Worm (Caenorhabditis elegans) whole organism, mixed stage, embryonic: ENCODE data around the gene dpy-6.

ENCODE experiments used
- M03D4.4 ChIP-seq: sonication (generic microtip); optimal IDR thresholded peaks from 2 replicates; lab custom pipeline; 2017; ENCODE audit warnings: mild to moderate bottlenecking, missing genetic modification characterization, missing compliant biosample characterization
- bed-3 ChIP-seq: fragments of 200-800 bp; sonication (Bioruptor generic); optimal IDR thresholded peaks from 3 replicates; lab custom pipeline; 2018; ENCODE audit warnings: mild to moderate bottlenecking, missing genetic modification characterization, moderate library complexity, missing compliant biosample characterization
- blmp-1 ChIP-seq: fragments of 150-350 bp; optimal IDR thresholded peaks from 2 replicates; lab custom pipeline; 2014; ENCODE audit warnings: missing biosample characterization, missing genetic modification characterization
- ceh-39 ChIP-seq: fragments of 150-350 bp; optimal IDR thresholded peaks from 2 replicates; lab custom pipeline; 2014; ENCODE audit warnings: missing biosample characterization, missing genetic modification characterization
- ceh-43 ChIP-seq: fragments of 200-800 bp; sonication (Bioruptor generic); optimal IDR thresholded peaks from 2 replicates; lab custom pipeline; 2018; ENCODE audit warnings: mild to moderate bottlenecking, missing genetic modification characterization, moderate library complexity, missing compliant biosample characterization
- ceh-83 ChIP-seq: fragments of 200-800 bp; sonication (Bioruptor generic); optimal IDR thresholded peaks from 2 replicates; lab custom pipeline; 2018; ENCODE audit warnings: mild to moderate bottlenecking, missing genetic modification characterization, missing compliant biosample characterization
- ces-1 ChIP-seq: fragments of 150-350 bp; optimal IDR thresholded peaks from 2 replicates; lab custom pipeline; 2014; ENCODE audit warnings: missing biosample characterization, missing genetic modification reagents, missing genetic modification characterization
- drap-1 ChIP-seq: fragments of 200-800 bp; sonication (Bioruptor generic); optimal IDR thresholded peaks from 3 replicates; lab custom pipeline; 2018; ENCODE audit warnings: mild to moderate bottlenecking, missing genetic modification characterization, missing compliant biosample characterization
- elt-1 ChIP-seq: sonication (generic microtip); optimal IDR thresholded peaks from 2 replicates; lab custom pipeline; 2017; ENCODE audit warnings: missing genetic modification characterization, mild to moderate bottlenecking, missing compliant biosample characterization, antibody characterized with exemption, moderate library complexity, borderline replicate concordance; ENCODE audit not compliant: insufficient read depth
- elt-3 ChIP-seq: fragments of 150-350 bp; optimal IDR thresholded peaks from 2 replicates; lab custom pipeline; 2014; ENCODE audit warnings: missing biosample characterization, missing genetic modification characterization
- flh-1 ChIP-seq: fragments of 200-800 bp; sonication (Bioruptor generic); optimal IDR thresholded peaks from 2 replicates; lab custom pipeline; 2018; ENCODE audit warnings: mild to moderate bottlenecking, missing genetic modification characterization, moderate library complexity, missing compliant biosample characterization
- ham-2 ChIP-seq: fragments of 200-800 bp; sonication (Bioruptor generic); optimal IDR thresholded peaks from 2 replicates; lab custom pipeline; 2018; ENCODE audit warnings: mild to moderate bottlenecking, missing genetic modification characterization, missing compliant biosample characterization
- hlh-1 ChIP-seq: fragments of 150-350 bp; optimal IDR thresholded peaks from 2 replicates; lab custom pipeline; 2014; ENCODE audit warnings: missing biosample characterization, missing genetic modification reagents, missing genetic modification characterization
- lin-13 ChIP-seq: fragments of 150-350 bp; optimal IDR thresholded peaks from 2 replicates; lab custom pipeline; 2014; ENCODE audit warnings: missing biosample characterization, missing genetic modification characterization
- lin-32 ChIP-seq: fragments of 200-800 bp; sonication (Bioruptor generic); optimal IDR thresholded peaks from 2 replicates; lab custom pipeline; 2018; ENCODE audit warnings: mild to moderate bottlenecking, missing genetic modification characterization, missing compliant biosample characterization
- lsy-2 ChIP-seq: fragments of 150-350 bp; optimal IDR thresholded peaks from 2 replicates; lab custom pipeline; 2014; ENCODE audit warnings: missing biosample characterization, missing genetic modification characterization
- mab-5 ChIP-seq: fragments of 150-350 bp; optimal IDR thresholded peaks from 2 replicates; lab custom pipeline; 2014; ENCODE audit warnings: missing biosample characterization, missing genetic modification characterization
- mep-1 ChIP-seq: fragments of 150-350 bp; optimal IDR thresholded peaks from 2 replicates; lab custom pipeline; 2017; ENCODE audit warnings: missing biosample characterization, missing genetic modification reagents, missing genetic modification characterization, inconsistent platforms
- mls-2 ChIP-seq: sonication (generic microtip); optimal IDR thresholded peaks from 2 replicates; lab custom pipeline; 2016; ENCODE audit warnings: mild to moderate bottlenecking, missing genetic modification characterization, moderate library complexity, missing compliant biosample characterization
- nhr-12 ChIP-seq: fragments of 150-350 bp; optimal IDR thresholded peaks from 2 replicates; lab custom pipeline; 2014; ENCODE audit warnings: missing biosample characterization, missing genetic modification characterization
- nhr-2 ChIP-seq: fragments of 150-350 bp; optimal IDR thresholded peaks from 2 replicates; lab custom pipeline; 2014; ENCODE audit warnings: missing biosample characterization, missing genetic modification characterization
- nhr-237 ChIP-seq: fragments of 150-350 bp; optimal IDR thresholded peaks from 2 replicates; lab custom pipeline; 2014; ENCODE audit warnings: missing biosample characterization, missing genetic modification characterization
- nhr-28 ChIP-seq: fragments of 150-350 bp; optimal IDR thresholded peaks from 2 replicates; lab custom pipeline; 2014; ENCODE audit warnings: missing biosample characterization, missing genetic modification characterization
- pha-4 ChIP-seq: fragments of 150-350 bp; optimal IDR thresholded peaks from 2 replicates; lab custom pipeline; 2018; ENCODE audit warnings: missing biosample characterization, missing genetic modification reagents, missing genetic modification characterization
- sem-2 ChIP-seq: fragments of 200-800 bp; sonication (Bioruptor generic); optimal IDR thresholded peaks from 2 replicates; lab custom pipeline; 2018; ENCODE audit warnings: mild to moderate bottlenecking, missing genetic modification characterization, missing compliant biosample characterization
- snpc-4 ChIP-seq: fragments of 150-350 bp; optimal IDR thresholded peaks from 2 replicates; lab custom pipeline; 2014; ENCODE audit warnings: missing biosample characterization, missing genetic modification characterization
- sptf-1 ChIP-seq: sonication (generic microtip); optimal IDR thresholded peaks from 2 replicates; lab custom pipeline; 2017; ENCODE audit warnings: mild to moderate bottlenecking, missing genetic modification characterization, moderate library complexity, missing compliant biosample characterization
- tbx-8 ChIP-seq: fragments of 200-800 bp; sonication (Bioruptor generic); optimal IDR thresholded peaks from 2 replicates; lab custom pipeline; 2018; ENCODE audit warnings: mild to moderate bottlenecking, missing genetic modification characterization, moderate library complexity, missing compliant biosample characterization
- unc-120 ChIP-seq: sonication (generic microtip); optimal IDR thresholded peaks from 2 replicates; lab custom pipeline; 2017; ENCODE audit warnings: missing genetic modification characterization, missing compliant biosample characterization; ENCODE audit not compliant: poor library complexity, severe bottlenecking
- unc-39 ChIP-seq: fragments of 150-350 bp; optimal IDR thresholded peaks from 2 replicates; lab custom pipeline; 2014; ENCODE audit warnings: missing biosample characterization, missing genetic modification characterization
- unc-62 ChIP-seq: fragments of 150-350 bp; optimal IDR thresholded peaks from 2 replicates; lab custom pipeline; 2014; ENCODE audit warnings: missing biosample characterization, missing genetic modification reagents, missing genetic modification characterization
- zip-8 ChIP-seq: fragments of 150-350 bp; optimal IDR thresholded peaks from 2 replicates; lab custom pipeline; 2014; ENCODE audit warnings: missing biosample characterization, missing genetic modification characterization
- ztf-11 ChIP-seq: fragments of 150-350 bp; optimal IDR thresholded peaks from 2 replicates; lab custom pipeline; 2014; ENCODE audit warnings: missing biosample characterization, missing genetic modification characterization

The dpy-6 gene

DNA sequence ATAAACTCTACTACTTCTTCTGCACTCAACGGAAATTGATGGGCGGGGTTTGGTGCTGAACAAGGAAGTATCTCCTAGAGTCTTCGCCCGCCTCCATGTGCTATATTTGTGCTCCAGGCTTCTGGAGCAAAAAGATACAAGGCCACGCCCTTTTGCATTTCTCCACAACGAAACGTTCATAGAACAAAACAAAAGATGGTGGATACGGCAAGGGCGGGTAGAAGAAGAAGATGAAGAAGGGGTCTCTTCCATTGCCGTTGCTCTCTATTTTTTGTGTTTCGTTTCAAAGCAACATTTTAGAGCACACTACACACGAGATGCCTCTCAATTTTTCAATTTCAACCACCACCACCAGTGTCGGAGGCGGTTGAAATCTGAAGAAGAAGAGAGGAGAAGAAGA, 20.9 kb upstream of the dpy-6 start:
- TF ChIP-seq ces-1 (GFP tag; lab: Kevin White, UChicago) (peak; percentile 26), lsy-2 (tag; lab: Kevin White, UChicago) (no peak)

DNA sequence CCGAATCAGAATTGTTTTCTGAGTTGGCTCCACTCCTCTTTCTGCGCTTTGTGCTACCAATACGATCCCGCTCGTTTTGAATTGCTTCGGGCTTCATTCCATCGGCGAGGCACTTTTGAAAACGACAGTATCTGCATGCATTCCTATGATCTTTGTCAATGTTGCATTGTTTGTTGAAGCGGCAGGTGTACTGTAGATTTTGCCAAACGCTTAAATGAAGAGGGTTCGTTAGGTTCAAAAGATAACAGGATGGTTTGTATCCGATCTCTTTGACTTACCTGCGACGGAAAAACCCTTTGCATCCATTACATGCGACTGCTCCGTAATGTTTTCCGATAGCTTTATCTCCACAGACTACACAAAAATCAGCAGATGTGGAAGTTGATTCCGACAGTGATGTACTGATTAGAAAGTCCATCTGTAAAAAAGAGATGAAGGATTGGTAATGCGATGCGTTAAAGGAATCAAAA, 20.4 kb upstream of the dpy-6 start, which contains the start of gene nhr-14:
TSS of gene nhr-14 (minus strand) at position 420 of the 470 bp plus-strand sequence.
- TF ChIP-seq sem-2 (GFP tag; lab: Kevin White, UChicago) (no peak), ztf-11 (no peak), nhr-2 (tag; lab: Kevin White, UChicago) (no peak), nhr-28 (no peak), ces-1 (GFP tag; lab: Kevin White, UChicago) (no peak), mab-5 (tag; lab: Kevin White, UChicago) (no peak), zip-8 (tag; lab: Kevin White, UChicago) (no peak), lin-32 (GFP tag; lab: Kevin White, UChicago) (no peak)

DNA sequence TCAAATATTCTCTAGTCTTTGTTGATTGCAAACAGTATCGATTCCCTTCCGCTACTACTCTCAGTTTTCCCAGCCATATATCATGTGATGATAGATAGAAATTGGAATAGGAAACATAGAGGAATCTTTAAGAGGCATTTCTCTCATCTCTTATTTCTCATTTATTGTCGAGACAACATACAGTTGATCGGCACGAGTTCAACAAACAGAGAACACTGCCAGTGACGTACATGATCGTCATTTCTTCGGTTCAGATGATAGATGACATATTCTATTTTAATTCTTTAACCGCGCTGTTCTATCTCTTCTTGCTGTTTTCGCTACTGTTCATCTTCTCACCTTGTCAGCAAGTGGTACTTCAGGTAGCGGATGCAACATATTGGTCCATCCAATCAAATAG, 19.7 kb upstream of the dpy-6 start:
- TF ChIP-seq zip-8 (tag; lab: Kevin White, UChicago) (no peak), elt-1 (tag; lab: Kevin White, UChicago) (no peak), flh-1 (GFP tag; lab: Kevin White, UChicago) (no peak), unc-62 (peak; percentile 38), drap-1 (GFP tag; lab: Kevin White, UChicago) (no peak), nhr-237 (no peak), elt-3 (tag; lab: Kevin White, UChicago) (peak; percentile 59), mls-2 (tag; lab: Kevin White, UChicago) (no peak)
- TF ChIP-seq, all 35 proteins: peak for 2

DNA sequence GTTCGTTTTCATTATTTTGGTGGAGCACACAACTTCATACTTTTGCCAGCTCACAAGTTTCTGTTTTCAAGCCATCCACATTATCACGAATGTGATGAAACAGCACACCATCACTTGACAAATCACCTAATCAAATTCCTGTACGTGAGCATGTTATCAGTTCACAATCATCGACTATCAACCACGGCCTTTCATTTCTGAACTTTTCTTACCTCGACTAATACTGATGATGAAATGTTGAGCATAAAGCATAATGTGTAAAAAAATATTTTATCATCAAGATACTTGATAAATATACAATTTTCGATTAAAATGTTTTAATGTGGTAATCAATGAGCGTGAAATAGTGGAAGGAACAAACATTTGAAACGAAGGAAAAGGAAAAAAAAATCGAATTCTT, 18.0 kb upstream of the dpy-6 start:
- no peak for TF ChIP-seq hlh-1 (tag; lab: Kevin White, UChicago)

DNA sequence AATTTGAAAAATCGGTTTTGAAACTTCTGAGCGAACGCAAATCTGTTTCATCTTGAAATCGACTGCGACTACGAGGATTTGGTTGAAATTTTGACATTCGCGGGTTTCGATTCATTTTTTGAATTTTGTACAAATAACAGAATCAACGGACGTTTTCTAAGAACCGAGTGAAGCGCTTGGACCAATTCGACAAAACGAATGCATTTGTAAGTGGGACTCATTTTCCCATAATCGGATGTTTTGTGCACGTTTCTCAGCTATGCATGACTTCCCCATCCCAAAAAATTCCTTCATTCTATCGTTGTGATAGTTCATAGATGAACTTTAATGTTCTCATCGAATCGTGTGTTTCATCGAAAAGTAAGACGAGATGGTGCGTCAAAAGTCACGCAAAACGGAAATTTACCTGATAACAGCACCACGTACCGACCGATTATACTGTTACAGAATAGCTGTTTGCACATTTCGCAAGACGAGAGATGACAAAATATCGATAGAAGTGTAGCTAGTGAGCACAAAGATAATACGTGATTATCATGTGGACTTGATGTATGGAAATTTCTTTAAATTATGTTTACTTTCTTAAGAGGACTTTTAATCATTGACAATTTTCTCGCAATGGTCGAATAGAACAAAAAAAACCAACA, 14.8 kb upstream of the dpy-6 start, which contains the start of gene mec-10:
TSS of gene mec-10 (minus strand) at position 189 of the 647 bp plus-strand sequence.
- TF ChIP-seq ceh-43 (GFP tag; lab: Kevin White, UChicago), result no peak
- no peak for TF ChIP-seq nhr-2 (tag; lab: Kevin White, UChicago)
- TF ChIP-seq nhr-12, result no peak
- TF ChIP-seq lin-32 (GFP tag; lab: Kevin White, UChicago), result no peak
- TF ChIP-seq hlh-1 (tag; lab: Kevin White, UChicago), result no peak
- no peak for TF ChIP-seq ceh-83 (GFP tag; lab: Kevin White, UChicago)
- no peak for TF ChIP-seq mep-1 (tag; lab: Kevin White, UChicago)
- no peak for TF ChIP-seq ham-2 (GFP tag; lab: Kevin White, UChicago)

DNA sequence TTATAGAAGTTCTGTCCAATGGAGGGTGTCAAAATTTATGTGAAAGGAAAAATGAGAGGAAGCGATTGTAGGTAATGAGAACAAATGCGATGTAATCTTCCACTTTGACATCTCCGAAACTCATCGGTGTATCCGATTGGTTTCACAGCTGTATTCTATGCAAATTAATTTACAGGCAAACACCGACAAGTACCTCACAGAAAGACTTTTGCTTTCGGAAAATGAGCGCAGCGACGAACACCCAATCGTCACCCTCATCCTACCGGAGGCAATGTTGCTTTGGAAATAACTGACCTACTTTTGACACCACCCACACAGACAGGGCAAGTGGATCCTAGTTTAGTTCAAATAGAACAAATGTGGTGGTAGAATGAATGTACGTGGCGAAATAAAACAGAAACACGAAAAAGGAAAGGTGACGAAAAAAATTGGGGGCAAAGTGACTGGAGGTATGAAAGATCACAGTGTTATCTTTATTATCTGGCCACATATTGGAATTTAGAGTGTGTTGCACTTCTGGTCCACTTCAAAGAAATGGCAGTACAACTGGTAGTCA, 8.5 kb upstream of the dpy-6 start:
- TF ChIP-seq ces-1 (GFP tag; lab: Kevin White, UChicago) (no peak), nhr-12 (no peak), unc-120 (no peak), ceh-43 (GFP tag; lab: Kevin White, UChicago) (no peak), flh-1 (GFP tag; lab: Kevin White, UChicago) (no peak), pha-4 (tag; lab: Kevin White, UChicago) (no peak), elt-1 (tag; lab: Kevin White, UChicago) (peak; percentile 44)

DNA sequence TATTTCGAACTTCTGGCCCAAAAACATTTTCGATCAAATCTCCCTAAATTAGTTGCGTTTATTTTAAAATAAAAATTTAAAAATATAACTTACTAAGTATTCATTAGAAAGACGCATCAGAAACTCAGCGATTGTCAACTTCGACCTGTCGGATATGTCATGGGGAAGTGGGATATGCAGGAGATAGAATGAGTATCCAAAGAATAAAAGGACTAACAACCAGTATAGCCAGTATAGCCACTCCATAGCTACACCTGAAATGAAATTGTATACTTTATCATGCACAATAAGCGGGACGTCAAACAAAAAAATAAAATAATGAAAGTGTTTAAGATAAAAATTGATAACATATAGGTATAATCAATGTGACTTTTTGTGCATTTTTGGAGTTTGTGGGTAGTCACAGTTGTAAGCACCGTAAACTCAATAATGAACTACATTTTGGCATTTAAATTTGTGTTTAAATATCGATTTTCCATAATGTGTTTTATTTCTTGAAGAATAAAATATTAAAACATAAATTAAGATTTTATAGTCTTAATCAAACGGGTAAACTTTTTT, 7.7 kb upstream of the dpy-6 start, which contains the start of gene F16F9.4:
TSS of gene F16F9.4 (minus strand) at position 276 of the 561 bp plus-strand sequence.
- TF ChIP-seq ceh-43 (GFP tag; lab: Kevin White, UChicago) (no peak), sptf-1 (tag; lab: Kevin White, UChicago) (no peak), unc-39 (tag; lab: Kevin White, UChicago) (no peak), lin-13 (tag; lab: Kevin White, UChicago) (no peak), lin-32 (GFP tag; lab: Kevin White, UChicago) (no peak), ceh-39 (tag; lab: Kevin White, UChicago) (no peak), unc-62 (no peak), snpc-4 (tag; lab: Kevin White, UChicago) (no peak), M03D4.4 (tag; lab: Kevin White, UChicago) (no peak), mab-5 (tag; lab: Kevin White, UChicago) (no peak), mls-2 (tag; lab: Kevin White, UChicago) (no peak), bed-3 (GFP tag; lab: Kevin White, UChicago) (no peak), elt-3 (tag; lab: Kevin White, UChicago) (no peak), zip-8 (tag; lab: Kevin White, UChicago) (no peak), nhr-28 (no peak), blmp-1 (tag; lab: Kevin White, UChicago) (no peak), ztf-11 (no peak), tbx-8 (GFP tag; lab: Kevin White, UChicago) (no peak)
